Worm (Caenorhabditis elegans) whole organism, L3 larva: ENCODE measurements around the gene Y51H4A.936.

Experiments used
- ama-1 ChIP-seq: fragments of 150-350 bp; optimal IDR thresholded peaks from 2 replicates; lab custom pipeline; 2018
- ceh-9 ChIP-seq: sonication (generic microtip); optimal IDR thresholded peaks from 2 replicates; lab custom pipeline; 2018; ENCODE audit warnings: missing biosample characterization, missing genetic modification characterization
- egl-27 ChIP-seq: sonication (generic microtip); optimal IDR thresholded peaks from 4 replicates; lab custom pipeline; 2017; ENCODE audit warnings: missing biosample characterization, missing genetic modification reagents, missing genetic modification characterization
- elt-3 ChIP-seq, 3 experiments: fragments of 150-350 bp in 1 of 3; sonication (generic microtip) in 2 of 3; optimal IDR thresholded peaks; 2 replicates in 2 of 3; 4 replicates in 1 of 3; lab custom pipeline; 2014 to 2017; ENCODE audit warnings: missing biosample characterization in 3 of 3, missing genetic modification characterization in 3 of 3
- lin-39 ChIP-seq: fragments of 150-350 bp; optimal IDR thresholded peaks from 2 replicates; lab custom pipeline; 2018; ENCODE audit warnings: missing biosample characterization, missing genetic modification reagents, missing genetic modification characterization
- nhr-11 ChIP-seq: fragments of 150-350 bp; optimal IDR thresholded peaks from 2 replicates; lab custom pipeline; 2014; ENCODE audit warnings: missing biosample characterization, missing genetic modification characterization
- ztf-11 ChIP-seq: fragments of 150-350 bp; optimal IDR thresholded peaks from 2 replicates; lab custom pipeline; 2014; ENCODE audit warnings: missing biosample characterization, missing genetic modification characterization

DNA sequence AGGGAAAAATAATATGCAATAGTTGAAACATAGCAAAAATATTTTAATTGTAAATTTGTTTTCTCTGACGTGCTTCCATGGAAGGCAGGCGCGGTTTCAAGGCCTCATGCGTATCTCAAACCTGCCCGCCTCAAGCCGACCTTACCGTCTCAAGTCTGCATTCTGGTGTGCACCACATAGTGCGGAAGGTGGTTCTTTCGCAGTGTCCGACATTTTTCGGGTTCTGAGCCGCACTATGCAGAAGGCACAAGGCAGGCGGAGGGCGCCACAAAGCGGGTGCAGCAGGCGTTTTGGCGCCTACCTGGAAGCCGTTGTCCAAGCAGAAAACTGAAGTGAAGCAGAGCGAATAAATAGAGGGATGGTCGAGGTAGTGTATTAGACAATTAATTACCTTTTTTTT, 6.7 kb upstream of the Y51H4A.936 start:
- TF ChIP-seq ztf-11: no peak
- no peak for TF ChIP-seq nhr-11 (tag; lab: Kevin White, UChicago)
- TF ChIP-seq ama-1 (lab: Kevin White, UChicago): no peak
- TF ChIP-seq lin-39 (tag; lab: Kevin White, UChicago): no peak
- no peak for TF ChIP-seq elt-3 (tag; optimal IDR thresholded peaks at IDR 0.05; lab: Kevin White, UChicago)
- TF ChIP-seq egl-27 (tag; lab: Kevin White, UChicago): no peak
- no peak for TF ChIP-seq ceh-9 (tag; lab: Kevin White, UChicago)
